Worm (Caenorhabditis elegans) whole organism, young adult: Measurements from ENCODE around the gene ceeh-2.

Experiments used
- B0035.1 ChIP-seq: sonication (generic microtip); optimal IDR thresholded peaks from 2 replicates; lab custom pipeline; 2016; ENCODE audit warnings: missing genetic modification characterization, mild to moderate bottlenecking, missing compliant biosample characterization, missing genotype, missing genetic modification reagents
- B0336.3 ChIP-seq: fragments of 200-800 bp; sonication (Bioruptor generic); IDR thresholded peaks from 2 replicates; pipeline ENCODE4 v1.3.6; 2022; ENCODE audit warnings: missing genetic modification characterization, missing compliant biosample characterization
- C06A6.2 ChIP-seq: fragments of 200-800 bp; sonication (Bioruptor generic); conservative IDR thresholded peaks from 2 replicates; pipeline ENCODE4 v1.3.6; 2022; ENCODE audit warnings: missing genetic modification characterization, missing compliant biosample characterization
- F10E7.11 ChIP-seq: sonication (generic microtip); optimal IDR thresholded peaks from 2 replicates; lab custom pipeline; 2017; ENCODE audit warnings: mild to moderate bottlenecking, missing genetic modification characterization, moderate library complexity, missing compliant biosample characterization
- F37B4.10 ChIP-seq: fragments of 200-800 bp; sonication (Bioruptor generic); IDR thresholded peaks from 2 replicates; pipeline ENCODE4 v1.3.6; 2022; ENCODE audit warnings: missing genetic modification characterization, missing compliant biosample characterization
- F49E8.2 ChIP-seq: sonication (generic microtip); optimal IDR thresholded peaks from 3 replicates; lab custom pipeline; 2017; ENCODE audit warnings: missing genetic modification characterization, mild to moderate bottlenecking, missing compliant biosample characterization, antibody characterized with exemption, moderate library complexity; ENCODE audit not compliant: insufficient read depth
- K12H6.12 ChIP-seq: fragments of 200-800 bp; sonication (Bioruptor generic); optimal IDR thresholded peaks from 2 replicates; lab custom pipeline; 2018; ENCODE audit warnings: mild to moderate bottlenecking, missing genetic modification characterization, missing compliant biosample characterization
- T26A5.8 ChIP-seq: sonication (generic microtip); optimal IDR thresholded peaks from 2 replicates; lab custom pipeline; 2016; ENCODE audit warnings: missing genetic modification characterization, missing compliant biosample characterization
- ama-1 ChIP-seq, 3 experiments: fragments of 150-350 bp in 1 of 3; sonication (generic microtip) in 2 of 3; optimal IDR thresholded peaks; 2 replicates each; lab custom pipeline; 2014 to 2018; ENCODE audit warnings: missing biosample characterization in 2 of 3, missing genetic modification characterization in 2 of 3, missing genetic modification reagents in 2 of 3
- atf-7 ChIP-seq: sonication (generic microtip); optimal IDR thresholded peaks from 2 replicates; lab custom pipeline; 2017; ENCODE audit warnings: mild to moderate bottlenecking, missing genetic modification characterization, missing compliant biosample characterization
- attf-6 ChIP-seq: fragments of 200-800 bp; sonication (Bioruptor generic); IDR thresholded peaks from 2 replicates; pipeline ENCODE4 v1.3.6; 2022; ENCODE audit warnings: missing genetic modification reagents, missing genetic modification characterization, missing compliant biosample characterization
- ccch-3 ChIP-seq: fragments of 200-800 bp; sonication (Bioruptor generic); optimal IDR thresholded peaks from 2 replicates; lab custom pipeline; 2018; ENCODE audit warnings: mild to moderate bottlenecking, missing genetic modification characterization, missing compliant biosample characterization
- cebp-1 ChIP-seq, 2 experiments: fragments of 200-800 bp in 1 of 2; sonication (Bioruptor generic) in 1 of 2; sonication (generic microtip) in 1 of 2; IDR thresholded peaks in 1 of 2; optimal IDR thresholded peaks in 1 of 2; 2 replicates each; pipeline versions ENCODE4 v1.3.6 to Lab custom; 2017 to 2022; ENCODE audit warnings: missing compliant biosample characterization in 2 of 2, missing genetic modification characterization in 2 of 2, mild to moderate bottlenecking in 1 of 2, missing genetic modification reagents in 1 of 2, moderate library complexity in 1 of 2
- ceh-58 ChIP-seq: fragments of 200-800 bp; sonication (Bioruptor generic); IDR thresholded peaks from 2 replicates; pipeline ENCODE4 v1.3.6; 2022; ENCODE audit warnings: missing genetic modification characterization, missing compliant biosample characterization
- die-1 ChIP-seq: sonication (generic microtip); optimal IDR thresholded peaks from 2 replicates; lab custom pipeline; 2016; ENCODE audit warnings: missing genotype, mild to moderate bottlenecking, missing genetic modification characterization, missing compliant biosample characterization
- dox-1 ChIP-seq: fragments of 200-800 bp; sonication (Bioruptor generic); IDR thresholded peaks from 2 replicates; pipeline ENCODE4 v1.3.6; 2022; ENCODE audit warnings: missing genetic modification reagents, missing genetic modification characterization, missing compliant biosample characterization
- egrh-3 ChIP-seq: fragments of 200-800 bp; sonication (Bioruptor generic); IDR thresholded peaks from 2 replicates; pipeline ENCODE4 v1.3.6; 2022; ENCODE audit warnings: missing genetic modification reagents, missing genetic modification characterization, missing compliant biosample characterization
- ets-4 ChIP-seq: fragments of 200-800 bp; sonication (Bioruptor generic); optimal IDR thresholded peaks from 2 replicates; lab custom pipeline; 2018; ENCODE audit warnings: mild to moderate bottlenecking, missing genetic modification characterization, missing compliant biosample characterization
- fkh-3 ChIP-seq: sonication (generic microtip); optimal IDR thresholded peaks from 2 replicates; lab custom pipeline; 2016; ENCODE audit warnings: mild to moderate bottlenecking, missing genetic modification characterization, missing compliant biosample characterization
- hlh-26 ChIP-seq: fragments of 200-800 bp; sonication (Bioruptor generic); conservative IDR thresholded peaks from 2 replicates; pipeline ENCODE4 v1.3.6; 2022; ENCODE audit warnings: missing genetic modification reagents, missing genetic modification characterization, missing compliant biosample characterization
- hrde-1 ChIP-seq: sonication (generic microtip); optimal IDR thresholded peaks from 2 replicates; lab custom pipeline; 2016; ENCODE audit warnings: missing genetic modification characterization, mild to moderate bottlenecking, missing compliant biosample characterization, moderate library complexity, missing genotype, missing genetic modification reagents, borderline replicate concordance
- lir-1 ChIP-seq: fragments of 200-800 bp; sonication (Bioruptor generic); conservative IDR thresholded peaks from 2 replicates; pipeline ENCODE4 v1.3.6; 2022; ENCODE audit warnings: missing genetic modification reagents, missing genetic modification characterization, missing compliant biosample characterization
- lsy-27 ChIP-seq: sonication (generic microtip); optimal IDR thresholded peaks from 2 replicates; lab custom pipeline; 2017; ENCODE audit warnings: missing genetic modification characterization, mild to moderate bottlenecking, missing compliant biosample characterization, antibody characterized with exemption, missing genotype, borderline replicate concordance; ENCODE audit not compliant: insufficient read depth
- madf-10 ChIP-seq: sonication (generic microtip); optimal IDR thresholded peaks from 2 replicates; lab custom pipeline; 2016; ENCODE audit warnings: mild to moderate bottlenecking, missing genetic modification characterization, missing compliant biosample characterization
- mel-28 ChIP-seq: sonication (generic microtip); optimal IDR thresholded peaks from 2 replicates; lab custom pipeline; 2016; ENCODE audit warnings: borderline replicate concordance, mild to moderate bottlenecking, missing genetic modification characterization, missing compliant biosample characterization
- mxl-1 ChIP-seq: sonication (generic microtip); optimal IDR thresholded peaks from 2 replicates; lab custom pipeline; 2016; ENCODE audit warnings: missing genetic modification characterization, missing compliant biosample characterization
- nhr-27 ChIP-seq: fragments of 200-800 bp; sonication (Bioruptor generic); optimal IDR thresholded peaks from 2 replicates; lab custom pipeline; 2018; ENCODE audit warnings: mild to moderate bottlenecking, missing genetic modification characterization, moderate library complexity, missing compliant biosample characterization
- nhr-80 ChIP-seq: sonication (generic microtip); optimal IDR thresholded peaks from 2 replicates; lab custom pipeline; 2016; ENCODE audit warnings: missing genetic modification characterization, missing compliant biosample characterization
- rec-8 ChIP-seq, 2 experiments: sonication (generic microtip); optimal IDR thresholded peaks; 2 replicates each; lab custom pipeline; 2016; ENCODE audit warnings: mild to moderate bottlenecking in 2 of 2, missing genetic modification characterization in 2 of 2, missing genetic modification reagents in 2 of 2, missing genotype in 2 of 2, missing biosample characterization in 1 of 2, missing compliant biosample characterization in 1 of 2, moderate library complexity in 1 of 2
- repo-1 ChIP-seq: sonication (generic microtip); optimal IDR thresholded peaks from 2 replicates; lab custom pipeline; 2017; ENCODE audit warnings: mild to moderate bottlenecking, missing genetic modification characterization, missing compliant biosample characterization
- snpc-1.1 ChIP-seq: sonication (generic microtip); optimal IDR thresholded peaks from 2 replicates; lab custom pipeline; 2017; ENCODE audit warnings: missing genetic modification characterization, mild to moderate bottlenecking, missing compliant biosample characterization, antibody characterized with exemption, moderate library complexity, missing genotype, missing genetic modification reagents; ENCODE audit not compliant: insufficient read depth
- somi-1 ChIP-seq: fragments of 200-800 bp; sonication (Bioruptor generic); optimal IDR thresholded peaks from 2 replicates; lab custom pipeline; 2018; ENCODE audit warnings: mild to moderate bottlenecking, missing genetic modification characterization, missing compliant biosample characterization
- tbp1 ChIP-seq: fragments of 200-800 bp; sonication (Bioruptor generic); optimal IDR thresholded peaks from 2 replicates; lab custom pipeline; 2018; ENCODE audit warnings: mild to moderate bottlenecking, missing genetic modification characterization, missing compliant biosample characterization
- unc-130 ChIP-seq: sonication (generic microtip); optimal IDR thresholded peaks from 2 replicates; lab custom pipeline; 2016; ENCODE audit warnings: missing genetic modification reagents, missing genetic modification characterization, missing compliant biosample characterization
- ztf-18 ChIP-seq: sonication (generic microtip); optimal IDR thresholded peaks from 2 replicates; lab custom pipeline; 2016; ENCODE audit warnings: missing genotype, mild to moderate bottlenecking, missing genetic modification characterization, missing compliant biosample characterization

The ceeh-2 gene

ce11 chrV:10357467-10357953 is at the start of gene ceeh-2:
TSS of gene ceeh-2 (minus strand) at chrV:10357903.
- peak; percentile 14 for TF ChIP-seq nhr-80 (tag; lab: Kevin White, UChicago)
- no peak for TF ChIP-seq dox-1 (GFP tag; lab: Robert Waterston, UW)
- TF ChIP-seq, all 124 proteins: peak for 1

- TF ChIP-seq F10E7.11 (tag; lab: Kevin White, UChicago): no peak
- no peak for TF ChIP-seq B0336.3 (GFP tag; lab: Robert Waterston, UW)
- no peak for TF ChIP-seq repo-1
- no peak for TF ChIP-seq tbp1 (GFP tag; lab: Kevin White, UChicago)
- no peak for TF ChIP-seq hrde-1 (tag; lab: Kevin White, UChicago)
- TF ChIP-seq T26A5.8: no peak
- TF ChIP-seq F37B4.10 (GFP tag; lab: Robert Waterston, UW): no peak
- TF ChIP-seq hlh-26: no peak
- no peak for TF ChIP-seq K12H6.12 (tag; lab: Kevin White, UChicago)
- no peak for TF ChIP-seq B0035.1 (tag; lab: Kevin White, UChicago)
- TF ChIP-seq ceh-58: no peak
- TF ChIP-seq F49E8.2: no peak
- TF ChIP-seq nhr-27 (tag; lab: Kevin White, UChicago): no peak
- no peak for TF ChIP-seq rec-8 (tag; optimal IDR thresholded peaks at IDR 0.05; lab: Kevin White, UChicago)
- no peak for TF ChIP-seq snpc-1.1
- no peak for TF ChIP-seq lsy-27 (tag; lab: Kevin White, UChicago)
- TF ChIP-seq attf-6 (GFP tag; lab: Robert Waterston, UW): no peak
- TF ChIP-seq ama-1 (optimal IDR thresholded peaks at IDR 0.05; lab: Kevin White, UChicago): no peak
- no peak for TF ChIP-seq ama-1 (GFP tag; optimal IDR thresholded peaks at IDR 0.05; lab: Kevin White, UChicago)
Measured at ce11 chrV:10406313-10406712, 48.6 kb upstream of the ceeh-2 start, which contains the start of gene F15H10.7. TSS of gene F15H10.7 (minus strand) at chrV:10406413.

- TF ChIP-seq atf-7 (tag; lab: Kevin White, UChicago) (no peak), nhr-80 (tag; lab: Kevin White, UChicago) (peak; percentile 74)
Measured at ce11 chrV:10404701-10405100, 47.0 kb upstream of the ceeh-2 start.

- no peak for TF ChIP-seq lsy-27 (tag; lab: Kevin White, UChicago)
Measured at ce11 chrV:10402804-10403203, 45.1 kb upstream of the ceeh-2 start, which contains the start of gene F15H10.8. TSS of gene F15H10.8 (minus strand) at chrV:10402904.

ce11 chrV:10399290-10399689 is 41.6 kb upstream of the ceeh-2 start:
- TF ChIP-seq ztf-18 (tag; lab: Kevin White, UChicago) (no peak), fkh-3 (no peak), madf-10 (no peak), somi-1 (GFP tag; lab: Kevin White, UChicago) (no peak), ccch-3 (GFP tag; lab: Kevin White, UChicago) (no peak), attf-6 (GFP tag; lab: Robert Waterston, UW) (no peak), cebp-1 (GFP tag; IDR thresholded peaks at IDR 0.05; lab: Robert Waterston, UW) (peak; percentile 84), cebp-1 (tag; optimal IDR thresholded peaks at IDR 0.05; lab: Kevin White, UChicago) (peak; percentile 86), ets-4 (peak; percentile 32), lir-1 (GFP tag; lab: Robert Waterston, UW) (no peak), unc-130 (GFP tag; lab: Kevin White, UChicago) (no peak), die-1 (no peak), egrh-3 (GFP tag; lab: Robert Waterston, UW) (no peak), snpc-1.1 (no peak), mel-28 (tag; lab: Kevin White, UChicago) (no peak), nhr-80 (tag; lab: Kevin White, UChicago) (peak; percentile 93), hlh-26 (no peak), C06A6.2 (GFP tag; lab: Robert Waterston, UW) (no peak), mxl-1 (tag; lab: Kevin White, UChicago) (no peak)
